Worm (Caenorhabditis elegans): ENCODE data around the gene K09F6.13.

Gene K09F6.13

DNA sequence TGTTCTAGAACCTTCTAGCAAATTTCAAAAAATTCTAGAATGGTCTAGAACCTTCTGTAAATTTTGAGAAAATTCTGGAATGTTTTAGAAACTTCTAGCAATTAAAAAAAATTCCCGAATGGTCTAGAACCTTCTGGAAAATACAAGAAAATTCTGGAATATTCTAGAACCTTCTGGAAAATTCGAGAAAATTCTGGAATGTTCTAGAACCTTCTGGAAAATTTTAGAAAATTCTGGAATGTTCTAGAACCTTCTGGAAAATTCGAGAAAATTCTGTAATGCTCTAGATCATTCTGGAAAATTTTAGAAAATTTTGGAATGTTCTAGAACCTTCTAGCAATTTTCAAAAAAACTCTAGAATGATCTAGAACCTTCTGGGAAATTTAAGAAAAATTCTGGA, 41.5 kb downstream of the K09F6.13 start (continued):
- TF ChIP-seq zim-3 (tag; optimal IDR thresholded peaks at IDR 0.05) (no peak), xnd-1 (tag; optimal IDR thresholded peaks at IDR 0.05) (no peak), lsy-27 (tag; optimal IDR thresholded peaks at IDR 0.05; ENCODE audit: borderline replicate concordance, insufficient read depth) (no peak), hsf-1 (GFP tag; IDR thresholded peaks at IDR 0.05) (peak; percentile 97), snpc-1.3 (tag; optimal IDR thresholded peaks at IDR 0.05; ENCODE audit: insufficient read depth) (no peak), ceh-40 (GFP tag; IDR thresholded peaks at IDR 0.05) (0 out of 2 replicates have a peak, but pooled peaks have one; percentile 67), akir-1 (GFP tag; optimal IDR thresholded peaks at IDR 0.05) (no peak), Y53F4B.3 (GFP tag; IDR thresholded peaks at IDR 0.05) (no peak), rpc-1 (optimal IDR thresholded peaks at IDR 0.05) (peak; percentile 40), rpc-1 (tag; optimal IDR thresholded peaks at IDR 0.05) (no peak)

DNA sequence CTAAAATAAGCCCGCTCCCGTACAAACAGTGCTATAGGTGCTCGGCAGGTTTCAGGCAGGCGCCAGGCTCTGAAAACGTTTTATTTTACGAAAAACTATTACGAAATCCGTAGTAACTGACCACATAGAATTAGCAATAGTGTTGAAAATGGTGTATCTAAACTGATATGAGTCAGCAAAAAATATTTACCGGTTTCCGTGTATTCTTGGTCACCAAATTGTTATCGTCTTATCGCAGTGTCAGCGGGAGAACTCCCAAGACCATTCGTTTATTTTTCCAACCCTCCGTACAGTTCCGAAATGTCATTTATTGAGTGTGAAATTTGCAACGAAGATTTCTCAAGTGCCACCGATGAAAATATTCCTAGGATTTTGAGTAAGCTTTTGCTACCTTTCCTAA, 43.3 kb downstream of the K09F6.13 start, which contains the start of gene F43C11.8:
F43C11.8 (plus strand) TSS at position 301 of the 400 bp plus-strand sequence.
- TF ChIP-seq tbp1 (GFP tag; optimal IDR thresholded peaks at IDR 0.05) = no peak
- TF ChIP-seq rcor-1 (GFP tag; IDR thresholded peaks at IDR 0.05) = no peak
- peak; percentile 6 for TF ChIP-seq nhr-80 (tag; optimal IDR thresholded peaks at IDR 0.05)
- no peak for TF ChIP-seq snpc-3.4 (tag; optimal IDR thresholded peaks at IDR 0.05)

DNA sequence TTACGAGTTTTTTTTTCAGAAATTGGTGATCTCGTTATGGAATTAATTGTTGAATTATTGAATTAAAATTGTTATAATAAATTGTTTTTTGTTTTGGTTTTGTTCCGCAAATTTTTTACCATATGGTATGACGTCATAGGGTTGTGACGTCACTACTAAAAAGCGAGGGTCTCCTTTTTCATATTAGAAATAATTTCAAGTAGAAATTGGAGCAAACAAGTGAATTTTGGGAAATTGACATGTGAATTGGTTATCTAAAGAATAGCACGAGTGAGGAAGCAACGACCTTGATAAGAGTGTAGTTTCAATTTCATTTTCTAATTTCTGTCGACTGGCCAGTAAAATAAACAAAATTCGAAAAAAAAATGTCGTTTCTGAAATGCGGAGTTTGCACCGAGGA, 46.7 kb downstream of the K09F6.13 start, which contains the start of gene F43C11.7:
F43C11.7 (plus strand) TSS at position 326 of the 400 bp plus-strand sequence.
- TF ChIP-seq unc-62 (GFP tag; optimal IDR thresholded peaks at IDR 0.05) (peak; percentile 37), nhr-80 (tag; optimal IDR thresholded peaks at IDR 0.05) (peak; percentile 84), cebp-1 (GFP tag; IDR thresholded peaks at IDR 0.05) (no peak), cebp-1 (tag; optimal IDR thresholded peaks at IDR 0.05) (peak; percentile 27), attf-5 (GFP tag; optimal IDR thresholded peaks at IDR 0.05) (no peak), atf-7 (tag; optimal IDR thresholded peaks at IDR 0.05) (peak; percentile 87)

DNA sequence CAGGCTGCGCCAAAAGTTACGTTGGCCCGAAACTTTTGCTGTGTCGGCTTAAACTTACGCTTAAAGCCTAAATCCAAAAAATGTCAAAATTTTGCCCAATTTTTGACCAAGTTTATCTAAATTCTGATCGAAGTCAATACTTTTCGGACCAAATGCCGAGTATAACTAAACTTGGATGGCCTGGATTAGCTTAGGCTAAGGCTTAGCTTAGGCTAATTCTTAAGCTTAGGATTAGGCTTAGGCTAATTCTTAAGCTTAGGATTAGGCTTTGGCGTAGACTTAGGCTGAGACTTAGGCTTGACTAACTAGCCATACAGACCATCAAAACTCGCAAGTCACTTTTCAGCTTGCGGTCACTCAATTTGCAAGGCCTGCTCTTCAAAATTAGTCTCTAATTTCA, 47.3 kb downstream of the K09F6.13 start:
- TF ChIP-seq ztf-28 (GFP tag; IDR thresholded peaks at IDR 0.05) (no peak), unc-130 (GFP tag; optimal IDR thresholded peaks at IDR 0.05) (no peak), nfyb-1 (GFP tag; IDR thresholded peaks at IDR 0.05) (no peak)

All from whole organism, young adult.